Fruit fly (Drosophila melanogaster) whole organism, pupa: ENCODE measurements around the gene Inx3.

Source experiments
- CG14655 ChIP-seq: fragments of 200-800 bp; sonication (Bioruptor generic); optimal IDR thresholded peaks from 3 replicates; lab custom pipeline; 2017; ENCODE audit warnings: mild to moderate bottlenecking, missing biosample characterization, missing genetic modification reagents, missing genetic modification characterization
- CG15710 ChIP-seq: fragments of 200-800 bp; sonication (Bioruptor generic); optimal IDR thresholded peaks from 2 replicates; lab custom pipeline; 2018; ENCODE audit warnings: missing biosample characterization, mild to moderate bottlenecking, missing genetic modification characterization, moderate library complexity
- CG17806 ChIP-seq: fragments of 200-800 bp; sonication (Bioruptor generic); optimal IDR thresholded peaks from 2 replicates; lab custom pipeline; 2018; ENCODE audit warnings: missing biosample characterization, mild to moderate bottlenecking, missing genetic modification characterization, moderate library complexity
- CG9948 ChIP-seq: fragments of 200-800 bp; sonication (Bioruptor generic); optimal IDR thresholded peaks from 2 replicates; lab custom pipeline; 2018; ENCODE audit warnings: missing biosample characterization, mild to moderate bottlenecking, missing genetic modification characterization, moderate library complexity
- EcR ChIP-seq: fragments of 200-800 bp; sonication (Bioruptor generic); optimal IDR thresholded peaks from 3 replicates; lab custom pipeline; 2019; ENCODE audit warnings: missing biosample characterization, missing genetic modification characterization, mild to moderate bottlenecking, moderate library complexity, missing genetic modification reagents

- TF ChIP-seq CG17806 (tag; lab: Kevin White, UChicago): no peak
- TF ChIP-seq EcR (GFP tag; lab: Kevin White, UChicago): no peak
- TF ChIP-seq CG9948 (tag; lab: Kevin White, UChicago): no peak
- no peak for TF ChIP-seq CG15710 (tag; lab: Kevin White, UChicago)
- no peak for TF ChIP-seq CG14655 (GFP tag; lab: Kevin White, UChicago)
Measured at dm6 chr3R:28806402-28806801, 52.9 kb downstream of the Inx3 start, which contains the start of gene CheB98a.
